Worm (Caenorhabditis elegans): Measurements from ENCODE around the gene F19C6.5.

The F19C6.5 gene

DNA sequence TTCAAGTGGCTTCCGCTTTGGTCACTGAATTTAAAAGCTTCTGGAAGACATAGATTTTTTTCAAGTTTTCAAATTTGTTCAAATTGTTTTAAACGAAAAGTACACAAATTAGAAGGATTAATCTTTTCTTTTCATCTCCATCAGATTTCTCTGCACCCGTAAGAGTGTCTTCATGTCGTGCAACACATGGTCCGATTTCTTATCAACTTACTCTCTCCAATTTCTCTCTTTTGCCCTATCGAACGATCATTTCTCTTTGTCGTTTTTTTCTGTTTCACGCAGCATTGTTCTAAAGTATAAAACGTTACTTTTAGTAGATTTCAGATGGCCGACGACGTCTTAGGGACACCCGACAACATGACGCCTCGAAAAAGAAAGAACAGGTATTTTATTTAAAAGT lies 19.5 kb downstream of the F19C6.5 start, which contains the start of gene pssy-1:
pssy-1 (plus strand) TSS at position 318 of the 400 bp plus-strand sequence.
- TF ChIP-seq madf-10 (tag; optimal IDR thresholded peaks at IDR 0.05) (no peak), nfya-1 (tag; optimal IDR thresholded peaks at IDR 0.05; ENCODE audit: borderline replicate concordance, insufficient read depth) (no peak), hsf-1 (GFP tag; IDR thresholded peaks at IDR 0.05) (no peak), ceh-27 (GFP tag; optimal IDR thresholded peaks at IDR 0.05) (no peak), fkh-3 (tag; optimal IDR thresholded peaks at IDR 0.05) (no peak), B0019.2 (GFP tag; conservative IDR thresholded peaks at IDR 0.05) (no peak), ceh-40 (GFP tag; IDR thresholded peaks at IDR 0.05) (no peak), F57C9.4 (tag; optimal IDR thresholded peaks at IDR 0.05) (no peak)

DNA sequence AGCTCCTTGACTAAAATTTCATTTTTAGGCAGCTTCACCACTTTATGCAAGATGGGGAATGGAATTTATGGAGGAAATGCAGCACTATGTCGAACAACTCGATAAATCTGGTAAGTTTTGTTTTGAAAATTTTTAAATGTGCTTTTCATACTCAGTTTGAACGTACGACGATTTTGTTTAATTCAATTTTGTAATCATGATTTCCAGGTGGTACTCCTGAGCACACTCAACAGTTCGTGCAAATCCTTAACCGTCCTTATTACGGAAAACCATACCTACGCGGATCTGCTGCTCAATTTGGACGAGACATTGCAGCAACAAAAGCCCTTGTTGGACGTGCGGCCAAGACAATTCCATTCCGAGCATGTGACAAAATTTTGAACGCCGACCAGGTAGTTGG lies 22.2 kb downstream of the F19C6.5 start:
- TF ChIP-seq fkh-3 (tag; optimal IDR thresholded peaks at IDR 0.05) (no peak), athp-1 (tag; optimal IDR thresholded peaks at IDR 0.05) (no peak), K12H6.12 (tag; optimal IDR thresholded peaks at IDR 0.05) (no peak)

DNA sequence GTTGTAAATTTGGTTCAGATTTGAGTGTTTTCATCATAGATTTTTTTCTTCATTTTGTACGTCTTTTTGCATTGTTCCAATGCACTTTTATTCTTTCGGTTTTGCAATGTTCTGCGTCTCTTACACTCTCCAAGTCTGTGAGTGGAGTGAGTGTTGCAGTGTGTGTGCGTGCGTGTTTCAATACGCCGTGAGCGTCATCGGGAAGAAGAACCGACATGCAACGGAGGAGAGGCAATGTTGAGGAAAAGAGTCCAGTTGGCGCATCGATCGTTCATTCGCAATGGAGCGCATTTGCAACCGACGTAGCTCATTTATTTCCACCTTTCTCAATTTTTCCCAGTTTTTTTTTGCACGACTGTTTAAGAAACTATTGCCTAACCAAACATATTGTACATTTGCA lies 26.2 kb downstream of the F19C6.5 start, which contains the start of gene ZC506.1:
ZC506.1 (plus strand) TSS at position 400 of the 400 bp plus-strand sequence.
- TF ChIP-seq F10E7.11 (tag; optimal IDR thresholded peaks at IDR 0.05): no peak
- TF ChIP-seq lir-1 (GFP tag; conservative IDR thresholded peaks at IDR 0.05): peak; percentile 100
- peak; percentile 35; the same call in 1 of the 2 replicates for TF ChIP-seq egrh-3 (GFP tag; IDR thresholded peaks at IDR 0.05)
- no peak for TF ChIP-seq madf-6 (GFP tag; IDR thresholded peaks at IDR 0.05)
- 0 out of 2 replicates have a peak, but pooled peaks have one; percentile 23 for TF ChIP-seq let-526 (GFP tag; IDR thresholded peaks at IDR 0.05)
- TF ChIP-seq let-607 (tag; optimal IDR thresholded peaks at IDR 0.05): peak; percentile 92 to 96
- no peak for TF ChIP-seq cebp-2 (GFP tag; IDR thresholded peaks at IDR 0.05)
- TF ChIP-seq dpff-1 (tag; optimal IDR thresholded peaks at IDR 0.05): no peak
- no peak for TF ChIP-seq akir-1 (GFP tag; optimal IDR thresholded peaks at IDR 0.05)
- no peak for TF ChIP-seq snpc-4 (GFP tag; optimal IDR thresholded peaks at IDR 0.05)
- TF ChIP-seq snpc-4 (tag; optimal IDR thresholded peaks at IDR 0.05): peak in 3 of 4 experiments; percentile 64 to 70 (median 64)
- TF ChIP-seq lin-26 (GFP tag; IDR thresholded peaks at IDR 0.05): peak; percentile 60; the same call in 1 of the 2 replicates
- TF ChIP-seq rec-8 (tag; optimal IDR thresholded peaks at IDR 0.05): no peak
- no peak for TF ChIP-seq egl-18 (GFP tag; IDR thresholded peaks at IDR 0.05)
- TF ChIP-seq pha-4 (tag; optimal IDR thresholded peaks at IDR 0.05): no peak
- peak; percentile 87 for TF ChIP-seq ztf-26 (tag; optimal IDR thresholded peaks at IDR 0.05)
- TF ChIP-seq Y53F4B.3 (GFP tag; IDR thresholded peaks at IDR 0.05): no peak
- TF ChIP-seq hlh-26 (GFP tag; conservative IDR thresholded peaks at IDR 0.05): no peak
- no peak for TF ChIP-seq Y79H2A.3 (GFP tag; conservative IDR thresholded peaks at IDR 0.05)
- TF ChIP-seq somi-1 (GFP tag; optimal IDR thresholded peaks at IDR 0.05): peak; percentile 42
- TF ChIP-seq D2030.7 (GFP tag; IDR thresholded peaks at IDR 0.05): no peak
- peak; percentile 40 for TF ChIP-seq F22D6.2 (tag; optimal IDR thresholded peaks at IDR 0.05)
- peak; percentile 60 for TF ChIP-seq ztf-18 (tag; optimal IDR thresholded peaks at IDR 0.05)
- peak; percentile 92 for TF ChIP-seq attf-5 (GFP tag; optimal IDR thresholded peaks at IDR 0.05)
- TF ChIP-seq aptf-2 (GFP tag; conservative IDR thresholded peaks at IDR 0.05): 0 out of 2 replicates have a peak, but pooled peaks have one; percentile 15
- peak; percentile 45; the same call in 1 of the 2 replicates for TF ChIP-seq cebp-1 (GFP tag; IDR thresholded peaks at IDR 0.05)
- TF ChIP-seq cebp-1 (tag; optimal IDR thresholded peaks at IDR 0.05): peak; percentile 92
- peak; percentile 10 for TF ChIP-seq B0261.1 (tag; optimal IDR thresholded peaks at IDR 0.05)
- no peak for TF ChIP-seq nhr-120 (GFP tag; IDR thresholded peaks at IDR 0.05)
- no peak for TF ChIP-seq hsf-1 (GFP tag; IDR thresholded peaks at IDR 0.05)
- TF ChIP-seq T26A5.8 (tag; optimal IDR thresholded peaks at IDR 0.05): no peak
- TF ChIP-seq sptf-2 (GFP tag; optimal IDR thresholded peaks at IDR 0.05): no peak
- TF ChIP-seq Y56A3A.18 (GFP tag; IDR thresholded peaks at IDR 0.05): 0 out of 2 replicates have a peak, but pooled peaks have one; percentile 60
- no peak for TF ChIP-seq hmg-20 (GFP tag; IDR thresholded peaks at IDR 0.05)
- TF ChIP-seq Y53G8AR.9 (GFP tag; conservative IDR thresholded peaks at IDR 0.05): peak; percentile 66; the same call in 1 of the 2 replicates
- peak; percentile 92 for TF ChIP-seq K12H6.12 (tag; optimal IDR thresholded peaks at IDR 0.05)
- no peak for TF ChIP-seq snpc-1.1 (tag; optimal IDR thresholded peaks at IDR 0.05; ENCODE audit: insufficient read depth)
